Fruit fly (Drosophila melanogaster) whole organism, adult: ENCODE measurements around the gene Sgs5bis.

Experiments used
- CG11617 ChIP-seq: fragments of 200-800 bp; sonication (Bioruptor generic); optimal IDR thresholded peaks from 2 replicates; lab custom pipeline; 2017; ENCODE audit warnings: mild to moderate bottlenecking, missing biosample characterization, missing genetic modification reagents, missing genetic modification characterization
- CG12768 ChIP-seq: fragments of 200-800 bp; sonication (Bioruptor generic); optimal IDR thresholded peaks from 2 replicates; lab custom pipeline; 2017; ENCODE audit warnings: missing biosample characterization, missing genetic modification characterization, mild to moderate bottlenecking, moderate library complexity, missing genetic modification reagents
- CG14711 ChIP-seq: fragments of 200-800 bp; sonication (Bioruptor generic); optimal IDR thresholded peaks from 2 replicates; lab custom pipeline; 2018; ENCODE audit warnings: missing biosample characterization, mild to moderate bottlenecking, missing genetic modification characterization, moderate library complexity
- CG1620 ChIP-seq: fragments of 200-800 bp; sonication (Bioruptor generic); optimal IDR thresholded peaks from 2 replicates; lab custom pipeline; 2016; ENCODE audit warnings: missing biosample characterization, missing genetic modification characterization
- CG33017 ChIP-seq: fragments of 200-800 bp; sonication (Bioruptor generic); optimal IDR thresholded peaks from 2 replicates; lab custom pipeline; 2018; ENCODE audit warnings: missing biosample characterization, mild to moderate bottlenecking, missing genetic modification characterization, moderate library complexity
- CG5204 ChIP-seq: fragments of 200-800 bp; sonication (Bioruptor generic); optimal IDR thresholded peaks from 2 replicates; lab custom pipeline; 2016; ENCODE audit warnings: missing biosample characterization, missing genetic modification characterization
- CG7045 ChIP-seq: fragments of 200-800 bp; sonication (Bioruptor generic); optimal IDR thresholded peaks from 2 replicates; lab custom pipeline; 2017; ENCODE audit warnings: missing biosample characterization, mild to moderate bottlenecking, missing genetic modification characterization
- CG7101 ChIP-seq: fragments of 200-800 bp; sonication (Bioruptor generic); optimal IDR thresholded peaks from 2 replicates; lab custom pipeline; 2018; ENCODE audit warnings: missing biosample characterization, mild to moderate bottlenecking, missing genetic modification characterization, moderate library complexity
- Clk ChIP-seq: fragments of 200-800 bp; sonication (Bioruptor generic); optimal IDR thresholded peaks from 2 replicates; lab custom pipeline; 2017; ENCODE audit warnings: missing biosample characterization, missing genetic modification characterization
- Crg-1 ChIP-seq: fragments of 200-800 bp; sonication (Bioruptor generic); optimal IDR thresholded peaks from 2 replicates; lab custom pipeline; 2016; ENCODE audit warnings: missing biosample characterization, missing genetic modification characterization
- Hr96 ChIP-seq: fragments of 200-800 bp; sonication (Bioruptor generic); optimal IDR thresholded peaks from 2 replicates; lab custom pipeline; 2016; ENCODE audit warnings: missing biosample characterization, missing genetic modification characterization
- Mnt ChIP-seq: fragments of 200-800 bp; sonication (Bioruptor generic); optimal IDR thresholded peaks from 2 replicates; lab custom pipeline; 2016; ENCODE audit warnings: missing biosample characterization, mild to moderate bottlenecking, missing genetic modification characterization
- bab1 ChIP-seq: fragments of 200-800 bp; sonication (Bioruptor generic); optimal IDR thresholded peaks from 3 replicates; lab custom pipeline; 2019; ENCODE audit warnings: missing biosample characterization, mild to moderate bottlenecking, missing genetic modification characterization, moderate library complexity
- cic ChIP-seq: fragments of 200-800 bp; sonication (Bioruptor generic); optimal IDR thresholded peaks from 2 replicates; lab custom pipeline; 2017; ENCODE audit warnings: missing biosample characterization, mild to moderate bottlenecking, missing genetic modification characterization, moderate library complexity
- cnc ChIP-seq, 2 experiments: fragments of >200 bp; optimal IDR thresholded peaks; 2 replicates each; lab custom pipeline; 2017
- kay ChIP-seq: fragments of 200-800 bp; sonication (Bioruptor generic); peaks from one replicate; lab custom pipeline; 2016; ENCODE audit warnings: missing biosample characterization, missing genetic modification characterization, borderline replicate concordance
- ovo ChIP-seq: fragments of 200-800 bp; sonication (Bioruptor generic); optimal IDR thresholded peaks from 2 replicates; lab custom pipeline; 2016; ENCODE audit warnings: missing biosample characterization, missing genetic modification characterization
- pad ChIP-seq: fragments of 200-800 bp; sonication (Bioruptor generic); optimal IDR thresholded peaks from 3 replicates; lab custom pipeline; 2017; ENCODE audit warnings: missing biosample characterization, missing genetic modification characterization, mild to moderate bottlenecking, moderate library complexity, missing genetic modification reagents
- tj ChIP-seq: fragments of 200-800 bp; sonication (Bioruptor generic); optimal IDR thresholded peaks from 3 replicates; lab custom pipeline; 2017; ENCODE audit warnings: missing biosample characterization, mild to moderate bottlenecking, missing genetic modification characterization, moderate library complexity
- toe ChIP-seq: fragments of 200-800 bp; sonication (Bioruptor generic); optimal IDR thresholded peaks from 2 replicates; lab custom pipeline; 2016; ENCODE audit warnings: missing biosample characterization, missing genetic modification characterization

The Sgs5bis gene

dm6 chr3R:17594086-17594485 lies at the start of gene Sgs5bis:
Gene Sgs5bis (plus strand): TSS chr3R:17594386.
- TF ChIP-seq CG33017 (tag; lab: Kevin White, UChicago) (no peak), CG5204 (GFP tag; lab: Kevin White, UChicago) (no peak), Mnt (GFP tag; lab: Kevin White, UChicago) (no peak), ovo (GFP tag; lab: Kevin White, UChicago) (no peak), Clk (GFP tag; lab: Kevin White, UChicago) (no peak), cnc (optimal IDR thresholded peaks at IDR 0.05; lab: Kevin White, UChicago) (no peak), CG14711 (tag; lab: Kevin White, UChicago) (no peak), Crg-1 (GFP tag; lab: Kevin White, UChicago) (no peak), pad (GFP tag; lab: Kevin White, UChicago) (no peak), bab1 (GFP tag; lab: Kevin White, UChicago) (no peak), Hr96 (GFP tag; lab: Kevin White, UChicago) (no peak), cic (no peak), tj (GFP tag; lab: Kevin White, UChicago) (no peak), CG12768 (GFP tag; lab: Kevin White, UChicago) (no peak), CG7045 (GFP tag; lab: Kevin White, UChicago) (no peak), CG1620 (GFP tag; lab: Kevin White, UChicago) (no peak), kay (no peak), toe (no peak)

- TF ChIP-seq bab1 (GFP tag; lab: Kevin White, UChicago) (no peak), Crg-1 (GFP tag; lab: Kevin White, UChicago) (no peak), cnc (optimal IDR thresholded peaks at IDR 0.05; lab: Kevin White, UChicago) (no peak), CG11617 (GFP tag; lab: Kevin White, UChicago) (no peak), pad (GFP tag; lab: Kevin White, UChicago) (no peak), CG12768 (GFP tag; lab: Kevin White, UChicago) (no peak), CG5204 (GFP tag; lab: Kevin White, UChicago) (no peak), toe (no peak), CG33017 (tag; lab: Kevin White, UChicago) (no peak), CG7101 (tag; lab: Kevin White, UChicago) (no peak), CG7045 (GFP tag; lab: Kevin White, UChicago) (no peak)
Measured at dm6 chr3R:17544594-17544993, 49.6 kb upstream of the Sgs5bis start.

dm6 chr3R:17546115-17546705 lies 48.0 kb upstream of the Sgs5bis start, which contains the start of gene Prx3:
Gene Prx3 (minus strand): TSS chr3R:17546531.
- TF ChIP-seq cic (no peak), CG11617 (GFP tag; lab: Kevin White, UChicago) (peak; percentile 18), tj (GFP tag; lab: Kevin White, UChicago) (peak; percentile 62), bab1 (GFP tag; lab: Kevin White, UChicago) (peak; percentile 5), CG12768 (GFP tag; lab: Kevin White, UChicago) (no peak), cnc (optimal IDR thresholded peaks at IDR 0.05; lab: Kevin White, UChicago) (peak in 1 of 2 experiments; percentile 4), CG7045 (GFP tag; lab: Kevin White, UChicago) (no peak), CG14711 (tag; lab: Kevin White, UChicago) (no peak)

dm6 chr3R:17549985-17550384 lies 44.2 kb upstream of the Sgs5bis start:
- TF ChIP-seq pad (GFP tag; lab: Kevin White, UChicago), result no peak
- no peak for TF ChIP-seq Mnt (GFP tag; lab: Kevin White, UChicago)
- TF ChIP-seq CG33017 (tag; lab: Kevin White, UChicago), result no peak
- TF ChIP-seq bab1 (GFP tag; lab: Kevin White, UChicago), result no peak
- TF ChIP-seq tj (GFP tag; lab: Kevin White, UChicago), result no peak
- no peak for TF ChIP-seq ovo (GFP tag; lab: Kevin White, UChicago)
- no peak for TF ChIP-seq toe
- TF ChIP-seq cic, result no peak
- TF ChIP-seq kay, result no peak
- TF ChIP-seq CG1620 (GFP tag; lab: Kevin White, UChicago), result no peak
- no peak for TF ChIP-seq CG12768 (GFP tag; lab: Kevin White, UChicago)
- no peak for TF ChIP-seq CG7101 (tag; lab: Kevin White, UChicago)
- TF ChIP-seq cnc (optimal IDR thresholded peaks at IDR 0.05; lab: Kevin White, UChicago), result no peak
- TF ChIP-seq CG7045 (GFP tag; lab: Kevin White, UChicago), result no peak
- no peak for TF ChIP-seq Clk (GFP tag; lab: Kevin White, UChicago)
- no peak for TF ChIP-seq Crg-1 (GFP tag; lab: Kevin White, UChicago)

- TF ChIP-seq CG5204 (GFP tag; lab: Kevin White, UChicago) (no peak), CG12768 (GFP tag; lab: Kevin White, UChicago) (no peak), CG11617 (GFP tag; lab: Kevin White, UChicago) (no peak), kay (no peak), tj (GFP tag; lab: Kevin White, UChicago) (no peak), pad (GFP tag; lab: Kevin White, UChicago) (no peak), toe (no peak), cnc (optimal IDR thresholded peaks at IDR 0.05; lab: Kevin White, UChicago) (no peak), CG7101 (tag; lab: Kevin White, UChicago) (no peak), Hr96 (GFP tag; lab: Kevin White, UChicago) (no peak), Clk (GFP tag; lab: Kevin White, UChicago) (no peak), CG1620 (GFP tag; lab: Kevin White, UChicago) (no peak), Mnt (GFP tag; lab: Kevin White, UChicago) (no peak), CG14711 (tag; lab: Kevin White, UChicago) (no peak)
Measured at dm6 chr3R:17550827-17551468, 43.2 kb upstream of the Sgs5bis start.
